Worm (Caenorhabditis elegans) whole organism, L1 larva: Measurements from ENCODE around the gene F58E6.5.

Experiments
- C04F5.9 ChIP-seq: sonication (generic microtip); optimal IDR thresholded peaks from 2 replicates; lab custom pipeline; 2016; ENCODE audit warnings: missing genetic modification characterization, missing compliant biosample characterization
- C16A3.4 ChIP-seq: fragments of 150-350 bp; optimal IDR thresholded peaks from 2 replicates; lab custom pipeline; 2014; ENCODE audit warnings: missing biosample characterization, missing genetic modification characterization
- F16B12.6 ChIP-seq: fragments of 150-350 bp; optimal IDR thresholded peaks from 2 replicates; lab custom pipeline; 2014; ENCODE audit warnings: missing biosample characterization, missing genetic modification characterization
- alr-1 ChIP-seq: fragments of 200-800 bp; sonication (Bioruptor generic); optimal IDR thresholded peaks from 2 replicates; lab custom pipeline; 2018; ENCODE audit warnings: borderline replicate concordance, mild to moderate bottlenecking, missing genetic modification characterization, missing compliant biosample characterization
- aly-2 ChIP-seq: fragments of 150-350 bp; optimal IDR thresholded peaks from 2 replicates; lab custom pipeline; 2014; ENCODE audit warnings: missing biosample characterization, missing genetic modification characterization
- blmp-1 ChIP-seq: fragments of 150-350 bp; optimal IDR thresholded peaks from 2 replicates; lab custom pipeline; 2014; ENCODE audit warnings: missing biosample characterization, missing genetic modification characterization
- ceh-63 ChIP-seq: fragments of 200-800 bp; sonication (Bioruptor generic); optimal IDR thresholded peaks from 2 replicates; lab custom pipeline; 2018; ENCODE audit warnings: mild to moderate bottlenecking, missing genetic modification characterization, missing compliant biosample characterization
- ceh-8 ChIP-seq: fragments of 200-800 bp; sonication (Bioruptor generic); optimal IDR thresholded peaks from 2 replicates; lab custom pipeline; 2018; ENCODE audit warnings: mild to moderate bottlenecking, missing genetic modification characterization, moderate library complexity, missing compliant biosample characterization
- ces-1 ChIP-seq: fragments of 150-350 bp; optimal IDR thresholded peaks from 2 replicates; lab custom pipeline; 2014; ENCODE audit warnings: missing biosample characterization, missing genetic modification reagents, missing genetic modification characterization
- dpl-1 ChIP-seq, 3 experiments: fragments of 150-350 bp in 2 of 3; sonication (generic microtip) in 1 of 3; optimal IDR thresholded peaks; 2 replicates each; lab custom pipeline; 2014 to 2017; ENCODE audit warnings: missing biosample characterization in 3 of 3, missing genetic modification characterization in 3 of 3, missing genetic modification reagents in 3 of 3
- efl-1 ChIP-seq, 4 experiments: fragments of 150-350 bp; optimal IDR thresholded peaks in 3 of 4; peaks in 1 of 4; 1 replicate in 1 of 4; 2 replicates in 3 of 4; lab custom pipeline; 2014; ENCODE audit warnings: missing biosample characterization in 2 of 4, missing genetic modification characterization in 2 of 4, missing genetic modification reagents in 2 of 4
- efl-3 ChIP-seq: fragments of 200-800 bp; sonication (Bioruptor generic); optimal IDR thresholded peaks from 2 replicates; lab custom pipeline; 2018; ENCODE audit warnings: mild to moderate bottlenecking, missing genetic modification characterization, missing compliant biosample characterization
- fkh-10 ChIP-seq: sonication (generic microtip); optimal IDR thresholded peaks from 2 replicates; lab custom pipeline; 2017; ENCODE audit warnings: missing biosample characterization, missing genetic modification reagents, missing genetic modification characterization
- fkh-4 ChIP-seq: sonication (generic microtip); optimal IDR thresholded peaks from 2 replicates; lab custom pipeline; 2016; ENCODE audit warnings: missing compliant biosample characterization, missing genetic modification characterization, borderline replicate concordance
- fos-1 ChIP-seq: fragments of 150-350 bp; optimal IDR thresholded peaks from 2 replicates; lab custom pipeline; 2014; ENCODE audit warnings: missing biosample characterization, missing genetic modification characterization
- hlh-17 ChIP-seq: fragments of 200-800 bp; sonication (Bioruptor generic); optimal IDR thresholded peaks from 2 replicates; lab custom pipeline; 2018; ENCODE audit warnings: missing genetic modification characterization, mild to moderate bottlenecking, missing compliant biosample characterization, moderate library complexity, borderline replicate concordance
- hpl-2 ChIP-seq: fragments of 150-350 bp; optimal IDR thresholded peaks from 2 replicates; lab custom pipeline; 2014; ENCODE audit warnings: missing biosample characterization, missing genetic modification reagents, missing genetic modification characterization
- irx-1 ChIP-seq: sonication (generic microtip); optimal IDR thresholded peaks from 2 replicates; lab custom pipeline; 2016; ENCODE audit warnings: missing genetic modification characterization, missing compliant biosample characterization
- lin-14 ChIP-seq: fragments of 200-800 bp; sonication (Bioruptor generic); optimal IDR thresholded peaks from 2 replicates; lab custom pipeline; 2018; ENCODE audit warnings: mild to moderate bottlenecking, missing genetic modification characterization, moderate library complexity, missing compliant biosample characterization
- lin-35 ChIP-seq, 2 experiments: fragments of 150-350 bp; optimal IDR thresholded peaks; 2 replicates each; lab custom pipeline; 2014; ENCODE audit warnings: missing biosample characterization in 2 of 2, missing genetic modification characterization in 2 of 2, missing genetic modification reagents in 2 of 2
- lir-3 ChIP-seq: sonication (generic microtip); optimal IDR thresholded peaks from 2 replicates; lab custom pipeline; 2016; ENCODE audit warnings: mild to moderate bottlenecking, missing genetic modification characterization, moderate library complexity, missing compliant biosample characterization; ENCODE audit not compliant: poor library complexity
- lsy-2 ChIP-seq, 2 experiments: fragments of 150-350 bp; optimal IDR thresholded peaks; 2 replicates each; lab custom pipeline; 2014; ENCODE audit warnings: missing biosample characterization in 2 of 2, missing genetic modification characterization in 2 of 2
- mep-1 ChIP-seq: fragments of 150-350 bp; optimal IDR thresholded peaks from 2 replicates; lab custom pipeline; 2014; ENCODE audit warnings: missing biosample characterization, missing genetic modification characterization
- nhr-47 ChIP-seq: sonication (generic microtip); optimal IDR thresholded peaks from 2 replicates; lab custom pipeline; 2016; ENCODE audit warnings: mild to moderate bottlenecking, missing genetic modification characterization, moderate library complexity, missing compliant biosample characterization
- nhr-71 ChIP-seq: sonication (generic microtip); optimal IDR thresholded peaks from 2 replicates; lab custom pipeline; 2016; ENCODE audit warnings: mild to moderate bottlenecking, missing genetic modification characterization, moderate library complexity, missing compliant biosample characterization
- nhr-85 ChIP-seq: sonication (generic microtip); peaks from one replicate; lab custom pipeline; 2016; ENCODE audit warnings: missing genetic modification characterization, inconsistent platforms, missing compliant biosample characterization
- pqm-1 ChIP-seq: sonication (generic microtip); optimal IDR thresholded peaks from 3 replicates; lab custom pipeline; 2017; ENCODE audit warnings: missing biosample characterization, missing genetic modification characterization
- rnt-1 ChIP-seq: sonication (generic microtip); optimal IDR thresholded peaks from 2 replicates; lab custom pipeline; 2016; ENCODE audit warnings: mild to moderate bottlenecking, missing genetic modification characterization, moderate library complexity, missing compliant biosample characterization
- sptf-1 ChIP-seq: fragments of 150-350 bp; optimal IDR thresholded peaks from 2 replicates; lab custom pipeline; 2014; ENCODE audit warnings: missing biosample characterization, missing genetic modification characterization
- swsn-7 ChIP-seq: sonication (generic microtip); optimal IDR thresholded peaks from 2 replicates; lab custom pipeline; 2016; ENCODE audit warnings: missing genetic modification characterization, missing compliant biosample characterization
- tbx-2 ChIP-seq: sonication (generic microtip); optimal IDR thresholded peaks from 2 replicates; lab custom pipeline; 2016; ENCODE audit warnings: missing genetic modification characterization, missing compliant biosample characterization
- tlp-1 ChIP-seq: fragments of 150-350 bp; optimal IDR thresholded peaks from 2 replicates; lab custom pipeline; 2014; ENCODE audit warnings: missing biosample characterization, missing genetic modification characterization
- unc-30 ChIP-seq: sonication (generic microtip); optimal IDR thresholded peaks from 2 replicates; lab custom pipeline; 2017; ENCODE audit warnings: missing biosample characterization, missing genetic modification characterization
- vab-15 ChIP-seq: sonication (generic microtip); optimal IDR thresholded peaks from 2 replicates; lab custom pipeline; 2017; ENCODE audit warnings: missing genotype, mild to moderate bottlenecking, missing genetic modification characterization, missing compliant biosample characterization

Gene F58E6.5

DNA sequence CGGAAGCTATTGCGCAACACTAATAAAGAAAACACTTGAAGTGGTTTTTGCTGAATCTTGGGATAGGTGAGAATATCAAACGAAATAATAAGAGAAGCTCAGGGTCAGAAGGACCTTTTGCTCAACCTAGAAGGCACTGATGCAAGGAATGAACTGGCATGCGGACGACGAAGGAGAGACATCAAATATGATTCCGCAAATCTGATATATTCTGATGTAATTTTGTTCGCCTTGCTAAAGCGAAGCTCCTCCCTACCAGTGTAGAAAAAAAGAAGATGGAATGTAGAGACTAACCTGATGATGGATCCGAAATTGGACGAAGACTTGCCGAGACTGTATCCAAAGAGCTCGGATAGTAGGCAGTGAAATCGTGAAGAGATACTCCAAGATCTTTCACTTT lies 13.6 kb upstream of the F58E6.5 start:
- TF ChIP-seq efl-1 (optimal IDR thresholded peaks at IDR 0.05; lab: Kevin White, UChicago) (no peak), efl-1 (GFP tag; optimal IDR thresholded peaks at IDR 0.05 in 1 of 2; lab: Kevin White, UChicago) (peak in 1 of 2 experiments; percentile 58), mep-1 (no peak), lin-14 (GFP tag; lab: Kevin White, UChicago) (peak; percentile 22), fkh-10 (GFP tag; lab: Kevin White, UChicago) (peak; percentile 34), ces-1 (GFP tag; lab: Kevin White, UChicago) (peak; percentile 97), hpl-2 (GFP tag; lab: Kevin White, UChicago) (no peak)

DNA sequence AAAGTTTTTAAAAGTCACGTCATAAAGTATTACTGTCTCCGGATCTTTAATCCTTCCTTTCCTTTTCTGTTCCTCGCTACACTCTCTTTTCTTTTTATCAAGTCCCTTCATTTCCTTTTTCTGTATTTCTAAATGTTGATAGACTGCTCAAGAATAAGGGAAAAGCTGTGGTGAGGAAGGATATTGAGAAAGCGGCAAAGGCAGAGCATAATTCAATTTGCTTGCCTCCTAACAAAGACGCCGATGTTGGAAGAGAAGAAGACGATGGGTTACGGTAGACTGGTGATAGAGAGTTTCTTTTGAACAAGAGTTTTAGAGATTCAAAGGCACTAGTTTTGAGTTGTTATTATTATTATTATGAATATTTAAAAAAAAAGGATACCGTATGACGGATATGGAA lies 11.3 kb upstream of the F58E6.5 start:
- TF ChIP-seq dpl-1 (GFP tag; optimal IDR thresholded peaks at IDR 0.05; lab: Kevin White, UChicago) (no peak), lir-3 (no peak), fkh-10 (GFP tag; lab: Kevin White, UChicago) (peak; percentile 98), nhr-85 (no peak), pqm-1 (tag; lab: Kevin White, UChicago) (no peak), swsn-7 (peak; percentile 15), nhr-71 (tag; lab: Kevin White, UChicago) (peak; percentile 42), ces-1 (GFP tag; lab: Kevin White, UChicago) (peak; percentile 100), vab-15 (tag; lab: Kevin White, UChicago) (no peak), unc-30 (tag; lab: Kevin White, UChicago) (no peak), rnt-1 (tag; lab: Kevin White, UChicago) (no peak), tbx-2 (peak; percentile 17), lsy-2 (tag; optimal IDR thresholded peaks at IDR 0.05; lab: Kevin White, UChicago) (peak; percentile 48 to 85), efl-3 (GFP tag; lab: Kevin White, UChicago) (no peak), C04F5.9 (no peak), irx-1 (tag; lab: Kevin White, UChicago) (no peak), alr-1 (tag; lab: Kevin White, UChicago) (no peak), nhr-47 (tag; lab: Kevin White, UChicago) (peak; percentile 30), hlh-17 (GFP tag; lab: Kevin White, UChicago) (no peak), efl-1 (optimal IDR thresholded peaks at IDR 0.05; lab: Kevin White, UChicago) (peak in 1 of 2 experiments; percentile 8), efl-1 (GFP tag; optimal IDR thresholded peaks at IDR 0.05 in 1 of 2; lab: Kevin White, UChicago) (no peak), sptf-1 (tag; lab: Kevin White, UChicago) (no peak), fos-1 (no peak), C16A3.4 (tag; lab: Kevin White, UChicago) (no peak), lin-14 (GFP tag; lab: Kevin White, UChicago) (peak; percentile 88), aly-2 (tag; lab: Kevin White, UChicago) (no peak), ceh-63 (GFP tag; lab: Kevin White, UChicago) (no peak)
- TF ChIP-seq, all 84 proteins: peak for 9

DNA sequence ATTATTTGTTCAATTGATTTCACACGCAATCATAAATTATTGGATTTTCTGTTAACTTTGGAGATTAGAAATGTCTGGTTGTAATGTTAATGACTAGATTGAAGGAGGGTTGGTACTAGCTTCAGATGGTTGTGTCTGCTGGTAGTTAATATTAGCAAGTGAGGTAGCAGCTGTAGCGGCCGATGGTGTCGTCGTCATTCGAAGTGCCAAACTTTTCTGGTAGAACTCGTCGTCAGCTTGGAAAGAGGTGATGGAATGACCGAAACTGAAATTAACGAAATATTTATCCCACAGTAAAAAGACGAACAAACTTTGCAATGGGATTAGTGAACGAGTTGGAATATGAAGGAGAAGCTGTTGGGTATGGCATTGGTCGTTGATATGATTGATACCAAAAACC lies 10.2 kb upstream of the F58E6.5 start:
- TF ChIP-seq efl-1 (optimal IDR thresholded peaks at IDR 0.05; lab: Kevin White, UChicago) = no peak
- TF ChIP-seq efl-1 (GFP tag; optimal IDR thresholded peaks at IDR 0.05 in 1 of 2; lab: Kevin White, UChicago) = peak in 1 of 2 experiments; percentile 30
- TF ChIP-seq C04F5.9 = no peak

DNA sequence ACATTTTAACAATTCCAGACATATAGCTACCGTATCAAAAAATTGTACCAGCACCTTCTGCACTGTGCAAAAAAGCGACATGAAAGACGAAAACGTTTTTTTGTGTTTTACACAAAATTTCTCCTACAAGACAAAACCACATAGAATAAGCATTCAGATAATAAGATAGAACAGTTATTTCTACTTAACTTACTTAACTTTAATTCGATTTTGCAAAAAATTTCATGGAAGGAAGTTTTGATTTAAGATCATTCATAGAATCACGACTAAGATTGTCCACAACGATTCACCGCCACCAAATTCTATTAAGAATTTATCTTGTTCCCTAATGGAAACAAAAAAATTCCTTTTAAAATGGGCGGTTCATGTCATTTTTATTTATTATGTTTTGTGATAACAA lies 9.4 kb upstream of the F58E6.5 start:
- TF ChIP-seq lin-35 (GFP tag; optimal IDR thresholded peaks at IDR 0.05; lab: Kevin White, UChicago) = no peak

DNA sequence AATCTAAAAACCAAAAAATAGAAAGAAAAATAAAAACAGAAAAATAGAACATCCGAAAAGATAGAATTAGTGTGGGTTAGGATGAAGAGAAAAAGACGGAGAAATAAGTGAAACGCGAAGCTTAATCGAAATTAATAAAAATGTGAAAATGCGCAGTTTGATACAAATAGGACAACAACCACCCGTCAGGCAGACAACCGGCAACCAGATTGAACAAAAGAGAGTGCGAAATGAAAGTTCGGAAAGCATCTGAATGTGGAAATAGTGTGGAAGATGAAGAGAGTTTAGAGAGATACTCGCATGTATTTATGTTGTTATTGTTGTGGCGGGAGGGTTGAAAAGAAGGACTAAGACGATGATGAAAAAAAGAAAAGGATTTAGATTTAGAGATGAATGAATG lies 4.1 kb upstream of the F58E6.5 start:
- TF ChIP-seq lir-3 (no peak), lin-14 (GFP tag; lab: Kevin White, UChicago) (peak; percentile 62), nhr-47 (tag; lab: Kevin White, UChicago) (no peak), ceh-8 (GFP tag; lab: Kevin White, UChicago) (no peak), tbx-2 (no peak), F16B12.6 (tag; lab: Kevin White, UChicago) (no peak), vab-15 (tag; lab: Kevin White, UChicago) (no peak), fkh-4 (tag; lab: Kevin White, UChicago) (no peak), blmp-1 (peak; percentile 96), lin-35 (GFP tag; optimal IDR thresholded peaks at IDR 0.05; lab: Kevin White, UChicago) (no peak), tlp-1 (tag; lab: Kevin White, UChicago) (no peak)
